Worm (Caenorhabditis elegans) whole organism, early embryonic: ENCODE measurements around the gene C08E8.4.
"Not testable (repeated sequence)": the region's sequence is repeated elsewhere in the genome, so short reads cannot be mapped to it uniquely, and the experiment has no call there.

Experiments used
- B0310.2 ChIP-seq: sonication (generic microtip); optimal IDR thresholded peaks from 2 replicates; lab custom pipeline; 2016; ENCODE audit warnings: mild to moderate bottlenecking, missing genetic modification characterization, missing compliant biosample characterization
- F13C5.2 ChIP-seq: sonication (generic microtip); optimal IDR thresholded peaks from 2 replicates; lab custom pipeline; 2017; ENCODE audit warnings: mild to moderate bottlenecking, missing genetic modification characterization, inconsistent platforms, missing compliant biosample characterization
- aly-1 ChIP-seq: sonication (generic microtip); optimal IDR thresholded peaks from 2 replicates; lab custom pipeline; 2016; ENCODE audit warnings: missing genetic modification characterization, missing compliant biosample characterization
- ama-1 ChIP-seq: fragments of 150-350 bp; optimal IDR thresholded peaks from 2 replicates; lab custom pipeline; 2014
- ceh-13 ChIP-seq: fragments of 200-800 bp; sonication (Bioruptor generic); optimal IDR thresholded peaks from 2 replicates; lab custom pipeline; 2018; ENCODE audit warnings: mild to moderate bottlenecking, missing genetic modification characterization, missing compliant biosample characterization
- ceh-36 ChIP-seq: sonication (generic microtip); optimal IDR thresholded peaks from 2 replicates; lab custom pipeline; 2016; ENCODE audit warnings: missing genetic modification characterization, inconsistent platforms, missing compliant biosample characterization
- ets-7 ChIP-seq: sonication (generic microtip); optimal IDR thresholded peaks from 2 replicates; lab custom pipeline; 2016; ENCODE audit warnings: missing genotype, missing genetic modification characterization, missing compliant biosample characterization
- flt-1 ChIP-seq: fragments of 200-800 bp; sonication (Bioruptor generic); IDR thresholded peaks from 2 replicates; pipeline ENCODE4 v1.3.6; 2022; ENCODE audit warnings: missing genetic modification characterization, missing compliant biosample characterization
- hmbx-1 ChIP-seq: sonication (generic microtip); optimal IDR thresholded peaks from 2 replicates; lab custom pipeline; 2016; ENCODE audit warnings: mild to moderate bottlenecking, missing genetic modification characterization, missing compliant biosample characterization
- hmg-4 ChIP-seq: fragments of 200-800 bp; sonication (Bioruptor generic); optimal IDR thresholded peaks from 2 replicates; lab custom pipeline; 2018; ENCODE audit warnings: mild to moderate bottlenecking, missing genetic modification characterization, missing compliant biosample characterization
- hnd-1 ChIP-seq: sonication (generic microtip); optimal IDR thresholded peaks from 2 replicates; lab custom pipeline; 2016; ENCODE audit warnings: missing genetic modification characterization, missing compliant biosample characterization
- pes-1 ChIP-seq: fragments of 200-800 bp; sonication (Bioruptor generic); IDR thresholded peaks from 2 replicates; pipeline ENCODE4 v1.3.6; 2022; ENCODE audit warnings: missing genetic modification reagents, missing genetic modification characterization, missing compliant biosample characterization
- scrt-1 ChIP-seq: fragments of 200-800 bp; sonication (Bioruptor generic); IDR thresholded peaks from 2 replicates; pipeline ENCODE4 v1.3.6; 2022; ENCODE audit warnings: missing genetic modification characterization, missing compliant biosample characterization
- sea-1 ChIP-seq: fragments of 200-800 bp; sonication (Bioruptor generic); conservative IDR thresholded peaks from 2 replicates; pipeline ENCODE4 v1.3.6; 2022; ENCODE audit warnings: missing genetic modification characterization, missing compliant biosample characterization
- tbx-11 ChIP-seq: fragments of 200-800 bp; sonication (Bioruptor generic); IDR thresholded peaks from 2 replicates; pipeline ENCODE4 v1.3.6; 2022; ENCODE audit warnings: missing genetic modification characterization, missing compliant biosample characterization
- tbx-37 ChIP-seq: fragments of 200-800 bp; sonication (Bioruptor generic); conservative IDR thresholded peaks from 2 replicates; pipeline ENCODE4 v1.3.6; 2022; ENCODE audit warnings: missing genetic modification reagents, missing genetic modification characterization, missing compliant biosample characterization
- tra-4 ChIP-seq: sonication (generic microtip); optimal IDR thresholded peaks from 2 replicates; lab custom pipeline; 2017; ENCODE audit warnings: missing genetic modification characterization, missing compliant biosample characterization

Gene C08E8.4

ce11 chrV:18389046-18389445 is 17.4 kb downstream of the C08E8.4 start, which contains the start of the genes Y51A2B.4 and Y51A2B.5:
Y51A2B.4 (minus strand) TSS chrV:18389146.
Y51A2B.5 (plus strand) TSS chrV:18389277.
- TF ChIP-seq hnd-1 (tag; lab: Kevin White, UChicago) (no peak), hmg-4 (GFP tag; lab: Kevin White, UChicago) (no peak), tra-4 (no peak), scrt-1 (no peak), ets-7 (tag; lab: Kevin White, UChicago) (no peak), tbx-37 (no peak), aly-1 (tag; lab: Kevin White, UChicago) (no peak), sea-1 (GFP tag; lab: Robert Waterston, UW) (no peak), ama-1 (lab: Kevin White, UChicago) (no peak), F13C5.2 (tag; lab: Kevin White, UChicago) (no peak), ceh-13 (GFP tag; lab: Kevin White, UChicago) (no peak), B0310.2 (tag; lab: Kevin White, UChicago) (no peak), flt-1 (GFP tag; lab: Robert Waterston, UW) (no peak), tbx-11 (GFP tag; lab: Robert Waterston, UW) (no peak), pes-1 (GFP tag; lab: Robert Waterston, UW) (no peak)

- TF ChIP-seq ets-7 (tag; lab: Kevin White, UChicago) (no peak), tra-4 (no peak), B0310.2 (tag; lab: Kevin White, UChicago) (no peak), tbx-11 (GFP tag; lab: Robert Waterston, UW) (no peak), ceh-13 (GFP tag; lab: Kevin White, UChicago) (no peak), aly-1 (tag; lab: Kevin White, UChicago) (no peak), ceh-36 (tag; lab: Kevin White, UChicago) (no peak), hnd-1 (tag; lab: Kevin White, UChicago) (no peak), pes-1 (GFP tag; lab: Robert Waterston, UW) (no peak), flt-1 (GFP tag; lab: Robert Waterston, UW) (no peak), scrt-1 (no peak), tbx-37 (no peak), hmg-4 (GFP tag; lab: Kevin White, UChicago) (no peak), F13C5.2 (tag; lab: Kevin White, UChicago) (no peak), ama-1 (lab: Kevin White, UChicago) (no peak), hmbx-1 (tag; lab: Kevin White, UChicago) (no peak), sea-1 (GFP tag; lab: Robert Waterston, UW) (no peak)
Observed at ce11 chrV:18394203-18394602, 22.6 kb downstream of the C08E8.4 start, which contains the start of gene Y51A2B.6. Y51A2B.6 (minus strand) TSS chrV:18394303.

- TF ChIP-seq tbx-11 (GFP tag; lab: Robert Waterston, UW) (no peak), tbx-37 (no peak), ceh-36 (tag; lab: Kevin White, UChicago) (no peak), ama-1 (lab: Kevin White, UChicago) (no peak), F13C5.2 (tag; lab: Kevin White, UChicago) (no peak), tra-4 (no peak), hnd-1 (tag; lab: Kevin White, UChicago) (no peak), aly-1 (tag; lab: Kevin White, UChicago) (no peak), flt-1 (GFP tag; lab: Robert Waterston, UW) (no peak), ceh-13 (GFP tag; lab: Kevin White, UChicago) (no peak), scrt-1 (no peak), ets-7 (tag; lab: Kevin White, UChicago) (no peak)
Observed at ce11 chrV:18395649-18396048, 24.0 kb downstream of the C08E8.4 start, which contains the start of gene Y51A2B.9. Y51A2B.9 (minus strand) TSS chrV:18395749.

ce11 chrV:18397814-18398213 is 26.2 kb downstream of the C08E8.4 start, which contains the start of gene Y51A2B.16:
Y51A2B.16 (minus strand) TSS chrV:18397914.
- TF ChIP-seq ama-1 (lab: Kevin White, UChicago) (no peak), ceh-13 (GFP tag; lab: Kevin White, UChicago) (no peak), tbx-37 (no peak), scrt-1 (no peak), B0310.2 (tag; lab: Kevin White, UChicago) (no peak), F13C5.2 (tag; lab: Kevin White, UChicago) (no peak), flt-1 (GFP tag; lab: Robert Waterston, UW) (no peak), sea-1 (GFP tag; lab: Robert Waterston, UW) (no peak), aly-1 (tag; lab: Kevin White, UChicago) (no peak), ets-7 (tag; lab: Kevin White, UChicago) (no peak), pes-1 (GFP tag; lab: Robert Waterston, UW) (no peak), tbx-11 (GFP tag; lab: Robert Waterston, UW) (no peak)

ce11 chrV:18402743-18403142 is 31.1 kb downstream of the C08E8.4 start:
- TF ChIP-seq sea-1 (GFP tag; lab: Robert Waterston, UW): no peak
- no peak for TF ChIP-seq flt-1 (GFP tag; lab: Robert Waterston, UW)
- TF ChIP-seq ama-1 (lab: Kevin White, UChicago): no peak
- TF ChIP-seq pes-1 (GFP tag; lab: Robert Waterston, UW): no peak
- TF ChIP-seq hnd-1 (tag; lab: Kevin White, UChicago): no peak
- TF ChIP-seq ceh-36 (tag; lab: Kevin White, UChicago): no peak

ce11 chrV:18404767-18405166 is 33.1 kb downstream of the C08E8.4 start, which contains the start of gene srh-209:
srh-209 (minus strand) TSS chrV:18404867.
- not testable (repeated sequence) for TF ChIP-seq pes-1 (GFP tag; lab: Robert Waterston, UW); aly-1 (tag; lab: Kevin White, UChicago); tbx-11 (GFP tag; lab: Robert Waterston, UW)

ce11 chrV:18410142-18410541 is 38.5 kb downstream of the C08E8.4 start, which contains the start of gene srh-207:
srh-207 (minus strand) TSS chrV:18410242.
- no peak for TF ChIP-seq tbx-37
- no peak for TF ChIP-seq ceh-13 (GFP tag; lab: Kevin White, UChicago)
- TF ChIP-seq hmg-4 (GFP tag; lab: Kevin White, UChicago): no peak
- no peak for TF ChIP-seq hnd-1 (tag; lab: Kevin White, UChicago)
- no peak for TF ChIP-seq tra-4
- no peak for TF ChIP-seq B0310.2 (tag; lab: Kevin White, UChicago)
- no peak for TF ChIP-seq scrt-1
- TF ChIP-seq hmbx-1 (tag; lab: Kevin White, UChicago): no peak
- no peak for TF ChIP-seq ceh-36 (tag; lab: Kevin White, UChicago)
- no peak for TF ChIP-seq F13C5.2 (tag; lab: Kevin White, UChicago)
- no peak for TF ChIP-seq aly-1 (tag; lab: Kevin White, UChicago)
- no peak for TF ChIP-seq ama-1 (lab: Kevin White, UChicago)
- TF ChIP-seq tbx-11 (GFP tag; lab: Robert Waterston, UW): no peak
- TF ChIP-seq ets-7 (tag; lab: Kevin White, UChicago): no peak
- no peak for TF ChIP-seq pes-1 (GFP tag; lab: Robert Waterston, UW)
- no peak for TF ChIP-seq flt-1 (GFP tag; lab: Robert Waterston, UW)
- no peak for TF ChIP-seq sea-1 (GFP tag; lab: Robert Waterston, UW)
